Worm (Caenorhabditis elegans): Measurements from ENCODE around the gene F58G6.3.
"Not testable (repeated sequence)": the region's sequence is repeated elsewhere in the genome, so short reads cannot be mapped to it uniquely, and the experiment has no call there.

The F58G6.3 gene

ce11 chrIV:9688715-9689114, 35.4 kb downstream of the F58G6.3 start, which contains the start of gene msp-76:
TSS of gene msp-76 (plus strand) at chrIV:9689015.
- TF ChIP-seq dpl-1 (GFP tag; optimal IDR thresholded peaks at IDR 0.05); nhr-84 (tag; optimal IDR thresholded peaks at IDR 0.05); unc-98 (GFP tag; IDR thresholded peaks at IDR 0.05): not testable (repeated sequence)

- TF ChIP-seq F16B12.6 (tag; optimal IDR thresholded peaks at IDR 0.05): no peak
- no peak for TF ChIP-seq aly-2 (tag; optimal IDR thresholded peaks at IDR 0.05)
- no peak for TF ChIP-seq egl-27 (tag; optimal IDR thresholded peaks at IDR 0.05)
- TF ChIP-seq mep-1 (tag; optimal IDR thresholded peaks at IDR 0.05): no peak
- TF ChIP-seq lin-13 (GFP tag; optimal IDR thresholded peaks at IDR 0.05): no peak
- TF ChIP-seq nhr-20 (tag; optimal IDR thresholded peaks at IDR 0.05): no peak
- TF ChIP-seq nhr-28 (tag; optimal IDR thresholded peaks at IDR 0.05): no peak
Observed at ce11 chrIV:9690644-9691043, 37.3 kb downstream of the F58G6.3 start, which contains the start of gene sdz-36. TSS of gene sdz-36 (plus strand) at chrIV:9690944.

ce11 chrIV:9692874-9693273, 39.5 kb downstream of the F58G6.3 start, which contains the start of gene twk-9:
TSS of gene twk-9 (plus strand) at chrIV:9693174.
- TF ChIP-seq unc-130 (tag; optimal IDR thresholded peaks at IDR 0.05): no peak
- TF ChIP-seq elt-3 (tag; optimal IDR thresholded peaks at IDR 0.05): no peak
- no peak for TF ChIP-seq sup-37 (GFP tag; optimal IDR thresholded peaks at IDR 0.05)
- no peak for TF ChIP-seq aha-1 (tag; optimal IDR thresholded peaks at IDR 0.05)
- no peak for TF ChIP-seq ama-1 (optimal IDR thresholded peaks at IDR 0.05)
- TF ChIP-seq ces-1 (GFP tag; optimal IDR thresholded peaks at IDR 0.05): no peak
- no peak for TF ChIP-seq egl-13 (tag; optimal IDR thresholded peaks at IDR 0.05)
- no peak for TF ChIP-seq nhr-90 (tag; optimal IDR thresholded peaks at IDR 0.05; ENCODE audit: poor library complexity)
- no peak for TF ChIP-seq sox-4 (tag; optimal IDR thresholded peaks at IDR 0.05)
- TF ChIP-seq lin-35 (GFP tag; optimal IDR thresholded peaks at IDR 0.05): no peak
- TF ChIP-seq unc-86 (tag; optimal IDR thresholded peaks at IDR 0.05): no peak
- no peak for TF ChIP-seq lin-13 (GFP tag; optimal IDR thresholded peaks at IDR 0.05)
- no peak for TF ChIP-seq grh-1 (GFP tag; IDR thresholded peaks at IDR 0.05)
- no peak for TF ChIP-seq jun-1 (tag; optimal IDR thresholded peaks at IDR 0.05)
- no peak for TF ChIP-seq isw-1 (GFP tag; IDR thresholded peaks at IDR 0.05)
- TF ChIP-seq swsn-7 (tag; optimal IDR thresholded peaks at IDR 0.05): no peak
- no peak for TF ChIP-seq egl-27 (tag; optimal IDR thresholded peaks at IDR 0.05)
- no peak for TF ChIP-seq fkh-10 (GFP tag; optimal IDR thresholded peaks at IDR 0.05)

ce11 chrIV:9696513-9696912, 43.2 kb downstream of the F58G6.3 start:
- no peak for TF ChIP-seq lin-14 (GFP tag; optimal IDR thresholded peaks at IDR 0.05)
- TF ChIP-seq nhr-47 (tag; optimal IDR thresholded peaks at IDR 0.05): no peak
- no peak for TF ChIP-seq zag-1 (tag; optimal IDR thresholded peaks at IDR 0.05)
- TF ChIP-seq F16B12.6 (tag; optimal IDR thresholded peaks at IDR 0.05): no peak
- no peak for TF ChIP-seq lin-15B (tag; optimal IDR thresholded peaks at IDR 0.05)
- no peak for TF ChIP-seq fkh-8 (tag; optimal IDR thresholded peaks at IDR 0.05)
- TF ChIP-seq egl-27 (tag; optimal IDR thresholded peaks at IDR 0.05): no peak
- TF ChIP-seq ceh-8 (GFP tag; optimal IDR thresholded peaks at IDR 0.05): no peak
- TF ChIP-seq sptf-1 (tag; optimal IDR thresholded peaks at IDR 0.05): no peak
- no peak for TF ChIP-seq lir-3 (tag; optimal IDR thresholded peaks at IDR 0.05; ENCODE audit: poor library complexity)
- TF ChIP-seq mep-1 (tag; optimal IDR thresholded peaks at IDR 0.05): no peak
- TF ChIP-seq unc-62 (GFP tag; optimal IDR thresholded peaks at IDR 0.05): no peak
- TF ChIP-seq unc-98 (GFP tag; IDR thresholded peaks at IDR 0.05): no peak
- TF ChIP-seq pax-3 (tag; optimal IDR thresholded peaks at IDR 0.05): no peak
- TF ChIP-seq nhr-76 (tag; optimal IDR thresholded peaks at IDR 0.05): no peak
- no peak for TF ChIP-seq aha-1 (tag; optimal IDR thresholded peaks at IDR 0.05)
- no peak for TF ChIP-seq unc-86 (tag; optimal IDR thresholded peaks at IDR 0.05)

Measured in whole organism, L1 larva.